Worm (Caenorhabditis elegans): ENCODE measurements around the gene R107.5.

R107.5 gene

ce11 chrIII:9053263-9053662 lies 327 bp downstream of the R107.5 start:
- TF ChIP-seq nhr-237 (tag; optimal IDR thresholded peaks at IDR 0.05): peak; percentile 19
- TF ChIP-seq nhr-85 (tag): peak; percentile 47
- TF ChIP-seq unc-62 (GFP tag; optimal IDR thresholded peaks at IDR 0.05): no peak
- TF ChIP-seq C34B4.2 (tag; optimal IDR thresholded peaks at IDR 0.05): peak; percentile 19
- TF ChIP-seq hpl-2 (GFP tag; optimal IDR thresholded peaks at IDR 0.05): no peak
- peak; percentile 3 for TF ChIP-seq lin-14 (GFP tag; optimal IDR thresholded peaks at IDR 0.05)

- TF ChIP-seq Y116A8C.19 (tag; optimal IDR thresholded peaks at IDR 0.05; ENCODE audit: borderline replicate concordance) (no peak), aha-1 (tag; optimal IDR thresholded peaks at IDR 0.05) (no peak), ceh-90 (tag; optimal IDR thresholded peaks at IDR 0.05) (no peak), tlp-1 (tag; optimal IDR thresholded peaks at IDR 0.05) (no peak), nhr-76 (tag; optimal IDR thresholded peaks at IDR 0.05) (no peak), egl-13 (tag; optimal IDR thresholded peaks at IDR 0.05) (peak; percentile 23), swsn-7 (tag; optimal IDR thresholded peaks at IDR 0.05) (peak; percentile 30), sox-4 (tag; optimal IDR thresholded peaks at IDR 0.05) (no peak), unc-30 (tag; optimal IDR thresholded peaks at IDR 0.05) (no peak), C16A3.4 (tag; optimal IDR thresholded peaks at IDR 0.05) (no peak), nhr-47 (tag; optimal IDR thresholded peaks at IDR 0.05) (peak; percentile 39), elt-3 (tag; optimal IDR thresholded peaks at IDR 0.05) (no peak), snu-23 (GFP tag; optimal IDR thresholded peaks at IDR 0.05) (peak; percentile 72), sup-37 (GFP tag; optimal IDR thresholded peaks at IDR 0.05) (no peak), unc-86 (tag; optimal IDR thresholded peaks at IDR 0.05) (no peak), nhr-20 (tag; optimal IDR thresholded peaks at IDR 0.05) (peak; percentile 57), dpl-1 (GFP tag; optimal IDR thresholded peaks at IDR 0.05) (no peak), mab-9 (GFP tag; IDR thresholded peaks at IDR 0.05) (peak; percentile 62), unc-62 (GFP tag; optimal IDR thresholded peaks at IDR 0.05) (no peak), nhr-12 (tag; optimal IDR thresholded peaks at IDR 0.05) (no peak), efl-1 (optimal IDR thresholded peaks at IDR 0.05) (peak; percentile 49 to 50), efl-1 (GFP tag; optimal IDR thresholded peaks at IDR 0.05 in 1 of 2) (peak in 1 of 2 experiments; percentile 87), irx-1 (tag; optimal IDR thresholded peaks at IDR 0.05) (no peak), hlh-4 (tag; optimal IDR thresholded peaks at IDR 0.05) (no peak), snpc-4 (tag; optimal IDR thresholded peaks at IDR 0.05) (no peak), efl-3 (GFP tag; optimal IDR thresholded peaks at IDR 0.05) (no peak), ceh-82 (tag; optimal IDR thresholded peaks at IDR 0.05) (peak in 2 of 3 experiments; percentile 36 to 58), mep-1 (tag; optimal IDR thresholded peaks at IDR 0.05) (peak; percentile 52), tbx-2 (tag; optimal IDR thresholded peaks at IDR 0.05) (peak; percentile 36), zag-1 (tag; optimal IDR thresholded peaks at IDR 0.05) (no peak), isw-1 (GFP tag; IDR thresholded peaks at IDR 0.05) (no peak), nhr-237 (tag; optimal IDR thresholded peaks at IDR 0.05) (no peak), lsy-2 (tag; optimal IDR thresholded peaks at IDR 0.05) (peak; percentile 34 to 47), lir-3 (tag; optimal IDR thresholded peaks at IDR 0.05; ENCODE audit: poor library complexity) (no peak), nhr-19 (GFP tag; conservative IDR thresholded peaks at IDR 0.05) (peak; percentile 43), alr-1 (tag; optimal IDR thresholded peaks at IDR 0.05; ENCODE audit: borderline replicate concordance) (no peak), unc-98 (GFP tag; IDR thresholded peaks at IDR 0.05) (no peak), lin-39 (tag; optimal IDR thresholded peaks at IDR 0.05) (no peak), fkh-4 (tag; optimal IDR thresholded peaks at IDR 0.05; ENCODE audit: borderline replicate concordance) (no peak), ceh-88 (GFP tag; IDR thresholded peaks at IDR 0.05) (peak; percentile 41; the same call in 1 of the 2 replicates), zip-4 (GFP tag; optimal IDR thresholded peaks at IDR 0.05) (no peak), lin-13 (GFP tag; optimal IDR thresholded peaks at IDR 0.05) (peak; percentile 17), C34B4.2 (tag; optimal IDR thresholded peaks at IDR 0.05) (no peak), mdl-1 (tag; optimal IDR thresholded peaks at IDR 0.05) (no peak), nhr-11 (tag; optimal IDR thresholded peaks at IDR 0.05) (no peak), C04F5.9 (tag; optimal IDR thresholded peaks at IDR 0.05) (no peak), pax-3 (tag; optimal IDR thresholded peaks at IDR 0.05) (no peak), ets-5 (GFP tag; IDR thresholded peaks at IDR 0.05) (no peak)
Measured at ce11 chrIII:9052371-9052978, 1.1 kb downstream of the R107.5 start.

All from whole organism, L1 larva.